Fruit fly (Drosophila melanogaster) whole organism, embryonic: ENCODE measurements around the gene CG6005.

Experiments used
- Abd-B ChIP-seq: fragments of 200-800 bp; sonication (Bioruptor generic); optimal IDR thresholded peaks from 2 replicates; lab custom pipeline; 2018; ENCODE audit warnings: missing biosample characterization, mild to moderate bottlenecking, missing genetic modification characterization, moderate library complexity
- BtbVII ChIP-seq: fragments of 200-800 bp; sonication (Bioruptor generic); optimal IDR thresholded peaks from 3 replicates; lab custom pipeline; 2017; ENCODE audit warnings: missing biosample characterization, mild to moderate bottlenecking, missing genetic modification characterization
- CG10209 ChIP-seq: fragments of 200-800 bp; sonication (Bioruptor generic); optimal IDR thresholded peaks from 3 replicates; lab custom pipeline; 2017; ENCODE audit warnings: missing biosample characterization, mild to moderate bottlenecking, missing genetic modification characterization, missing genetic modification reagents
- CG10366 ChIP-seq: fragments of 200-800 bp; sonication (Bioruptor generic); IDR thresholded peaks from 2 replicates; pipeline ENCODE4 v1.3.6; 2022; ENCODE audit warnings: missing biosample characterization, missing genetic modification characterization
- CG11696 ChIP-seq: fragments of 200-800 bp; sonication (Bioruptor generic); IDR thresholded peaks from 2 replicates; pipeline ENCODE4 v1.3.6; 2022; ENCODE audit warnings: missing biosample characterization, missing genetic modification characterization
- CG12744 ChIP-seq: fragments of 200-800 bp; sonication (Bioruptor generic); optimal IDR thresholded peaks from 2 replicates; lab custom pipeline; 2016; ENCODE audit warnings: missing biosample characterization, missing genetic modification characterization
- CG15696 ChIP-seq: fragments of 200-800 bp; sonication (Bioruptor generic); optimal IDR thresholded peaks from 2 replicates; lab custom pipeline; 2019; ENCODE audit warnings: missing biosample characterization, mild to moderate bottlenecking, missing genetic modification characterization, moderate library complexity
- CG17359 ChIP-seq: fragments of 200-800 bp; sonication (Bioruptor generic); optimal IDR thresholded peaks from 3 replicates; lab custom pipeline; 2018; ENCODE audit warnings: missing biosample characterization, mild to moderate bottlenecking, missing genetic modification characterization, moderate library complexity
- CG17361 ChIP-seq: fragments of 200-800 bp; sonication (Bioruptor generic); IDR thresholded peaks from 3 replicates; pipeline ENCODE4 v1.3.6; 2022; ENCODE audit warnings: missing biosample characterization, missing genetic modification characterization
- CG1792 ChIP-seq: fragments of 200-800 bp; sonication (Bioruptor generic); optimal IDR thresholded peaks from 2 replicates; lab custom pipeline; 2016; ENCODE audit warnings: missing biosample characterization, missing genetic modification characterization
- CG18619 ChIP-seq: fragments of 200-800 bp; sonication (Bioruptor generic); optimal IDR thresholded peaks from 3 replicates; lab custom pipeline; 2017; ENCODE audit warnings: missing biosample characterization, mild to moderate bottlenecking, missing genetic modification characterization
- CG30403 ChIP-seq: fragments of 200-800 bp; sonication (Bioruptor generic); optimal IDR thresholded peaks from 3 replicates; lab custom pipeline; 2016; ENCODE audit warnings: missing biosample characterization, missing genetic modification characterization
- CG3407 ChIP-seq: fragments of 200-800 bp; sonication (Bioruptor generic); optimal IDR thresholded peaks from 2 replicates; lab custom pipeline; 2018; ENCODE audit warnings: missing biosample characterization, mild to moderate bottlenecking, missing genetic modification characterization
- CG34422 ChIP-seq: fragments of 200-800 bp; sonication (Bioruptor generic); IDR thresholded peaks from 3 replicates; pipeline ENCODE4 v1.3.6; 2022; ENCODE audit warnings: missing biosample characterization, missing genetic modification characterization
- CG3995 ChIP-seq: fragments of 200-800 bp; sonication (Bioruptor generic); optimal IDR thresholded peaks from 3 replicates; lab custom pipeline; 2016; ENCODE audit warnings: missing biosample characterization, missing genetic modification characterization
- CG4328 ChIP-seq: fragments of 200-800 bp; sonication (Bioruptor generic); optimal IDR thresholded peaks from 3 replicates; lab custom pipeline; 2017; ENCODE audit warnings: missing biosample characterization, missing genetic modification reagents, missing genetic modification characterization
- D19B ChIP-seq: fragments of 200-800 bp; sonication (Bioruptor generic); optimal IDR thresholded peaks from 2 replicates; lab custom pipeline; 2017; ENCODE audit warnings: missing biosample characterization, mild to moderate bottlenecking, missing genetic modification characterization
- Drgx ChIP-seq: fragments of 200-800 bp; sonication (Bioruptor generic); IDR thresholded peaks from 2 replicates; pipeline ENCODE4 v1.3.6; 2022; ENCODE audit warnings: missing biosample characterization, missing genetic modification characterization
- Ets65A ChIP-seq: fragments of 200-800 bp; sonication (Bioruptor generic); peaks from one replicate; lab custom pipeline; 2016; ENCODE audit warnings: missing biosample characterization, missing genetic modification characterization
- Fer1 ChIP-seq: fragments of 200-800 bp; sonication (Bioruptor generic); optimal IDR thresholded peaks from 2 replicates; lab custom pipeline; 2017; ENCODE audit warnings: missing biosample characterization, mild to moderate bottlenecking, missing genetic modification characterization
- Hr3 ChIP-seq: fragments of 200-800 bp; sonication (Bioruptor generic); optimal IDR thresholded peaks from 3 replicates; lab custom pipeline; 2016; ENCODE audit warnings: missing biosample characterization, missing genetic modification characterization
- Lhr ChIP-seq: fragments of 200-800 bp; sonication (Bioruptor generic); optimal IDR thresholded peaks from 3 replicates; lab custom pipeline; 2017; ENCODE audit warnings: mild to moderate bottlenecking, missing biosample characterization, missing genetic modification reagents, missing genetic modification characterization
- Opbp ChIP-seq: fragments of 200-800 bp; sonication (Bioruptor generic); IDR thresholded peaks from 3 replicates; pipeline ENCODE4 v1.3.6; 2022; ENCODE audit warnings: missing biosample characterization, missing genetic modification characterization; ENCODE audit not compliant: partially characterized antibody
- Six4 ChIP-seq: fragments of 200-800 bp; sonication (Bioruptor generic); optimal IDR thresholded peaks from 2 replicates; lab custom pipeline; 2016; ENCODE audit warnings: missing biosample characterization, missing genetic modification characterization
- Spps ChIP-seq: fragments of 200-800 bp; sonication (Bioruptor generic); optimal IDR thresholded peaks from 2 replicates; lab custom pipeline; 2018; ENCODE audit warnings: missing biosample characterization, mild to moderate bottlenecking, missing genetic modification characterization
- Ssrp ChIP-seq: fragments of 200-800 bp; sonication (Bioruptor generic); optimal IDR thresholded peaks from 2 replicates; lab custom pipeline; 2018; ENCODE audit warnings: missing biosample characterization, mild to moderate bottlenecking, missing genetic modification characterization, moderate library complexity
- TFAM ChIP-seq: fragments of 200-800 bp; sonication (Bioruptor generic); optimal IDR thresholded peaks from 2 replicates; lab custom pipeline; 2017; ENCODE audit warnings: missing biosample characterization, missing genetic modification characterization, inconsistent platforms
- Tbp ChIP-seq: fragments of >200 bp; optimal IDR thresholded peaks from 2 replicates; lab custom pipeline; 2018; ENCODE audit warnings: missing biosample characterization, missing genetic modification characterization
- YL-1 ChIP-seq: fragments of 200-800 bp; sonication (Bioruptor generic); optimal IDR thresholded peaks from 3 replicates; lab custom pipeline; 2017; ENCODE audit warnings: missing biosample characterization, mild to moderate bottlenecking, missing genetic modification characterization
- bcd ChIP-seq: fragments of 200-800 bp; sonication (Bioruptor generic); optimal IDR thresholded peaks from 2 replicates; lab custom pipeline; 2017; ENCODE audit warnings: missing biosample characterization, mild to moderate bottlenecking, missing genetic modification characterization
- bsh ChIP-seq, 2 experiments: fragments of 200-800 bp; sonication (Bioruptor generic); optimal IDR thresholded peaks; 2 replicates each; lab custom pipeline; 2017 to 2018; ENCODE audit warnings: mild to moderate bottlenecking in 2 of 2, missing biosample characterization in 2 of 2, missing genetic modification characterization in 2 of 2, moderate library complexity in 1 of 2
- cato ChIP-seq: fragments of 200-800 bp; sonication (Bioruptor generic); optimal IDR thresholded peaks from 2 replicates; lab custom pipeline; 2016; ENCODE audit warnings: missing biosample characterization, missing genetic modification characterization, borderline replicate concordance
- cg ChIP-seq: fragments of 200-800 bp; sonication (Bioruptor generic); optimal IDR thresholded peaks from 3 replicates; lab custom pipeline; 2019; ENCODE audit warnings: missing biosample characterization, mild to moderate bottlenecking, missing genetic modification characterization, moderate library complexity
- dan ChIP-seq: fragments of 200-800 bp; sonication (Bioruptor generic); IDR thresholded peaks from 2 replicates; pipeline ENCODE4 v1.3.6; 2022; ENCODE audit warnings: missing biosample characterization, missing genetic modification characterization
- en ChIP-seq: fragments of 200-800 bp; sonication (Bioruptor generic); optimal IDR thresholded peaks from 2 replicates; lab custom pipeline; 2016; ENCODE audit warnings: missing biosample characterization, missing genetic modification characterization
- ewg ChIP-seq: fragments of 200-800 bp; sonication (Bioruptor generic); optimal IDR thresholded peaks from 3 replicates; lab custom pipeline; 2017; ENCODE audit warnings: mild to moderate bottlenecking, missing biosample characterization, missing genetic modification reagents, missing genetic modification characterization
- ftz-f1 ChIP-seq: fragments of 200-800 bp; sonication (Bioruptor generic); optimal IDR thresholded peaks from 2 replicates; lab custom pipeline; 2016; ENCODE audit warnings: missing biosample characterization, missing genetic modification characterization
- gsb-n ChIP-seq: fragments of 200-800 bp; sonication (Bioruptor generic); optimal IDR thresholded peaks from 3 replicates; lab custom pipeline; 2018; ENCODE audit warnings: missing biosample characterization, mild to moderate bottlenecking, missing genetic modification characterization
- gt ChIP-seq: fragments of 200-800 bp; sonication (Bioruptor generic); IDR thresholded peaks from 2 replicates; pipeline ENCODE4 v1.3.6; 2022; ENCODE audit warnings: missing biosample characterization, missing genetic modification characterization
- inv ChIP-seq: fragments of 200-800 bp; sonication (Bioruptor generic); IDR thresholded peaks from 2 replicates; pipeline ENCODE4 v1.3.6; 2022; ENCODE audit warnings: missing biosample characterization, missing genetic modification characterization; ENCODE audit not compliant: partially characterized antibody
- mirr ChIP-seq: fragments of 200-800 bp; sonication (Bioruptor generic); optimal IDR thresholded peaks from 3 replicates; lab custom pipeline; 2018; ENCODE audit warnings: missing biosample characterization, mild to moderate bottlenecking, missing genetic modification characterization
- nau ChIP-seq: fragments of 200-800 bp; sonication (Bioruptor generic); optimal IDR thresholded peaks from 3 replicates; lab custom pipeline; 2017; ENCODE audit warnings: missing biosample characterization, mild to moderate bottlenecking, missing genetic modification characterization, missing genetic modification reagents
- onecut ChIP-seq: fragments of 200-800 bp; sonication (Bioruptor generic); IDR thresholded peaks from 2 replicates; pipeline ENCODE4 v1.3.6; 2022; ENCODE audit warnings: missing biosample characterization, missing genetic modification characterization
- phol ChIP-seq: fragments of 200-800 bp; sonication (Bioruptor generic); optimal IDR thresholded peaks from 3 replicates; lab custom pipeline; 2018; ENCODE audit warnings: missing biosample characterization, mild to moderate bottlenecking, missing genetic modification characterization, moderate library complexity
- sd ChIP-seq: fragments of 200-800 bp; sonication (Bioruptor generic); optimal IDR thresholded peaks from 3 replicates; lab custom pipeline; 2018; ENCODE audit warnings: missing biosample characterization, mild to moderate bottlenecking, missing genetic modification characterization, moderate library complexity
- ssp ChIP-seq: fragments of 200-800 bp; sonication (Bioruptor generic); IDR thresholded peaks from 2 replicates; pipeline ENCODE4 v1.3.6; 2022; ENCODE audit warnings: missing biosample characterization, missing genetic modification characterization
- tio ChIP-seq: fragments of 200-800 bp; sonication (Bioruptor generic); optimal IDR thresholded peaks from 2 replicates; lab custom pipeline; 2017; ENCODE audit warnings: missing biosample characterization, missing genetic modification characterization, inconsistent platforms
- ttk ChIP-seq: fragments of 200-800 bp; sonication (Bioruptor generic); IDR thresholded peaks from 2 replicates; pipeline ENCODE4 v2.1.2; 2022; ENCODE audit warnings: missing biosample characterization, missing genetic modification characterization
- vfl ChIP-seq: fragments of 200-800 bp; sonication (Bioruptor generic); optimal IDR thresholded peaks from 2 replicates; lab custom pipeline; 2016; ENCODE audit warnings: missing biosample characterization, missing genetic modification characterization
- vvl ChIP-seq: fragments of 200-800 bp; sonication (Bioruptor generic); IDR thresholded peaks from 2 replicates; pipeline ENCODE4 v1.3.6; 2022; ENCODE audit warnings: missing biosample characterization, missing genetic modification characterization

CG6005 gene

DNA sequence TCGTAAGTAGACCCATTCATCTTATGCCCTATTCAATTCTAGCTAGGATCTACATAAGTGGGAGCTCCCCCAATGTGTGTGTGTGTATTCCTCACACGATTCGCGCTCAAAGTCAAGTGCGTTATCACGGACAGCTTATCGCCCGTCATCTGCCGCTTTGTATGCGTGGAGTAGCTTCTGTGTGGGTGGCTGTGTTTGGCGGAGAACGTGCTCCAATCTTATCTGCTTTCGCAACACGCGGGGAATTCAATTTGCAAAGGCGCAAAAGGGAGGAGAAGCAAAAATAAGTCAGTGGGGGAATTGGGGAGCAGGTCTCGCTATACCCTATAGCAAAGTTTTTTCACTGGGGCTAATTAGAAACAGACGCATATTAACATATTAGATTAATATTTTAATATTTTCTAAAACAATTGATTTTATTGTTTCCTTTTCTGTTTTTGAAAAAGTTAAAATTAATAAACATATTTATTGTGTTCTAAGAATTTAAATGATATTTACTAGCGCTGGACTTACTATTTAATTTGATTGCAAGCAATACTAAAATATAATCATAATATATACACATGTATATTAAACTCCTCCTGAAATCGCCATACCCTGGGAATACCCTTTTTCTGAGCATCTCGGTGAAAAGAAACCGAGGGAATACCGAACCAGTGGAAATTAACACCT is 38.6 kb downstream of the CG6005 start (continued):
- TF ChIP-seq sd (tag; lab: Kevin White, UChicago) (peak; percentile 45), vvl (GFP tag; lab: Robert Waterston, UW) (0 out of 2 replicates have a peak, but pooled peaks have one; percentile 16), bsh (GFP tag; optimal IDR thresholded peaks at IDR 0.05; lab: Kevin White, UChicago) (no peak), Hr3 (GFP tag; lab: Kevin White, UChicago) (peak; percentile 26), CG17361 (GFP tag; lab: Robert Waterston, UW) (peak; percentile 53; the same call in 2 of the 3 replicates), Spps (tag; lab: Kevin White, UChicago) (no peak), Ssrp (tag; lab: Kevin White, UChicago) (no peak), tio (GFP tag; lab: Kevin White, UChicago) (no peak), CG1792 (GFP tag; lab: Kevin White, UChicago) (no peak), TFAM (GFP tag; lab: Kevin White, UChicago) (no peak), ttk (GFP tag; lab: Robert Waterston, UW) (no peak), Lhr (GFP tag; lab: Kevin White, UChicago) (no peak), BtbVII (GFP tag; lab: Kevin White, UChicago) (peak; percentile 57), Ets65A (GFP tag; lab: Kevin White, UChicago) (no peak), vfl (GFP tag; lab: Kevin White, UChicago) (no peak), CG4328 (no peak), D19B (GFP tag; lab: Kevin White, UChicago) (peak; percentile 85), bcd (peak; percentile 48), cg (peak; percentile 6), phol (tag; lab: Kevin White, UChicago) (no peak), dan (GFP tag; lab: Robert Waterston, UW) (no peak), Six4 (no peak), CG10366 (GFP tag; lab: Robert Waterston, UW) (no peak), CG12744 (GFP tag; lab: Kevin White, UChicago) (no peak), Drgx (GFP tag; lab: Robert Waterston, UW) (peak; percentile 42; the same call in 1 of the 2 replicates), nau (GFP tag; lab: Kevin White, UChicago) (no peak), Opbp (GFP tag; lab: Robert Waterston, UW) (no peak), gt (no peak), CG15696 (tag; lab: Kevin White, UChicago) (no peak), Abd-B (GFP tag; lab: Kevin White, UChicago) (no peak), CG18619 (GFP tag; lab: Kevin White, UChicago) (peak; percentile 35), gsb-n (tag; lab: Kevin White, UChicago) (no peak), ewg (no peak), CG34422 (GFP tag; lab: Robert Waterston, UW) (no peak), CG3407 (no peak), en (no peak), CG17359 (tag; lab: Kevin White, UChicago) (peak; percentile 27), inv (GFP tag; lab: Robert Waterston, UW) (no peak), CG11696 (GFP tag; lab: Robert Waterston, UW) (no peak), CG30403 (GFP tag; lab: Kevin White, UChicago) (peak; percentile 54), ssp (GFP tag; lab: Robert Waterston, UW) (no peak), ftz-f1 (GFP tag; lab: Kevin White, UChicago) (no peak), cato (GFP tag; lab: Kevin White, UChicago) (no peak), Tbp (GFP tag; lab: Kevin White, UChicago) (no peak), mirr (peak; percentile 74), onecut (no peak), CG10209 (GFP tag; lab: Kevin White, UChicago) (peak; percentile 36), YL-1 (GFP tag; lab: Kevin White, UChicago) (no peak), CG3995 (GFP tag; lab: Kevin White, UChicago) (peak; percentile 35), Fer1 (GFP tag; lab: Kevin White, UChicago) (peak; percentile 63)
